Worm (Caenorhabditis elegans): ENCODE results near the gene Y82E9BR.17.

Gene Y82E9BR.17

DNA sequence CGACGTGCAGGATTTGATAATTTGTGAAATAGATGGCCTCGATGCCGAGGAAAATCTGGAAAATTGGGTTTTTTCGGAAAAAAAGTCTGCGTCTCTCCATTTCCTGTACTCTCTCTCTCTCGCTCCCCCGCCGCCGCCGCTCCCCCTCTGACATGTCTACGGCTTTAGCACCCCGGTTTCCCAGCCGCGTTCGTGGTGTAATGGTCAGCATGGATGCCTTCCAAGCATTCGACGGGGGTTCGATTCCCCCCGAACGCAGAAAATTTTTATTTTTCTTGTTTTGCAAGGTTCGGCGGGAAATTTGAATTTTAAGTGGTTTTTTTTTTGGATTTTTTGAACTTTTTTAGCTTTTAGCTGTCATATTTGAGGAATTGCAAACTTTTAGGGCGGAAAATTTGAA lies 31.3 kb downstream of the Y82E9BR.17 start (continued):
- TF ChIP-seq ceh-9 (tag; optimal IDR thresholded peaks at IDR 0.05): no peak

DNA sequence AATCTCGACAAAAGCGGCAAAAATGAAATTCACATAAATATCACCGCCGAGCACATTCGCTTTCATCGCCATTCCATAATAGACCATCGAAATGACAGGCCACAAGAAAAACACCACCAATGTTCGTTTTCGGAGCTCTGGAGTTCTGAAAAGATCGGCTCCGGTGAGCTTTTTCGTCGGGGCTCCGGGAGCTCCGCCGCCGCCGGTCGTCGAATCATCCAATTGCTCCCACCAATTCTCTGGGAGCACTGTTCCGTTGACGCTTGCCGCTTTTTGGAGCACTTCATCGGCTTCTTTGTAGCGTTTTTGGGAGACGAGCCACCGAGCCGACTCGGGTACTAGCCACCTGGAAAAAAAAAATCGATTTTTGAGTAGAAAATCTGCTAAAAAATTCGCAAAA lies 34.1 kb downstream of the Y82E9BR.17 start:
- TF ChIP-seq snpc-4 (tag; optimal IDR thresholded peaks at IDR 0.05) (no peak), hmg-11 (tag; optimal IDR thresholded peaks at IDR 0.05) (no peak), ama-1 (optimal IDR thresholded peaks at IDR 0.05) (no peak), nhr-25 (tag; optimal IDR thresholded peaks at IDR 0.05) (no peak), nhr-77 (tag; optimal IDR thresholded peaks at IDR 0.05) (no peak), lin-39 (tag; optimal IDR thresholded peaks at IDR 0.05) (no peak), nhr-12 (tag; optimal IDR thresholded peaks at IDR 0.05) (no peak), elt-2 (tag; optimal IDR thresholded peaks at IDR 0.05) (no peak), jun-1 (tag; optimal IDR thresholded peaks at IDR 0.05) (no peak)

DNA sequence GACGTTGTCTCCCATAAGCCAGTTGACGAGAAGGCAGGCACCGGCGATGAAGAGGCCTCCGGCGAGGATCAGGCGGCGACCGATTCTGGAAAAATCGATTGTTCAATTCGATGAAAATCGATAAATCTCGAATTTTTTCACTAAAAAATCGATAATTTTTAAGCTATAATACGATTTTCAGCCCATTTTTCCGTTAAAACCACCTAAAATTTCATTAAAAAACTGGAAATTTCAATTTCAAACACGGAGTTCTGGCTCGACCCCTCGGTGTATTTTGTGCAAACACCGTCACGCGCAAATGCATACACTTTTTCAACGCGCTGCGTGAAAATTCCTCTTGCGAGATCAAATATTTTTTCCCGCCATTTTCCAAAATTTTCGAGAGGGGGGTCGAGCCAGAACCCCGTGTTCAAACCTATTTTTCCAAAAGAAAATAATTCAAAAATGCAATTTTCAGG lies 35.2 kb downstream of the Y82E9BR.17 start:
- peak; percentile 55 for TF ChIP-seq ceh-28 (tag; optimal IDR thresholded peaks at IDR 0.05)

DNA sequence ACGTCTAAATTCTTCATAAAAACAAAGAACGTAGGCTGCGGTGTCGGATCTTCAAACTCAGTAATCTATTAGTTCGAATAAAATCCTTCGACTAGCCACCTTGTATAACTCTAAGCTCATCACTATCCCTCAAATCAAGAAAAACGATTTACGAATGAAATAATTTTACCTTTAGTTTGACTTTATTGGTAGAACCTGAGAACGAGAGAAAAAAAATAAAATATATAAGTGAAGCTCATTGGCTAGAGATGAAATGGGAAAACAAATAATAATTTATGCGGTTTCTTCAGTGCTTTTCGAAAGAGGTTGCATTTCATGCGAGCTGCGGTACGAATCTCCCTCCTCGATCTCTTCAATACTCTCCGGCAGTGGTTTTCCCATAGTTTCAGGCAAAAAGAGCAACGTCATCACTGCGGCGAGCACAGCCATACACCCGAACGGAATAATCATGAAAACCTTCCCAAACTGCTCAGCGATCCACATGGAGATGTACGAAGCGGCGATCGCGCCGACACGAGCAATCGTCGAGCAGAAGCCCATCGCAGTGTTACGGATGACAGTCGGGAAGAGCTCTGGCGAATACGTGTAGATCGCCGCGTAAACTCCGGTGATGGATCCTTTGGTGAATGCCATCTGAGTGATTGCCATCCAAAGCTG lies 35.7 kb downstream of the Y82E9BR.17 start:
- TF ChIP-seq lsy-12 (tag; optimal IDR thresholded peaks at IDR 0.05) (peak; percentile 88), ceh-9 (tag; optimal IDR thresholded peaks at IDR 0.05) (no peak), nhr-43 (tag; optimal IDR thresholded peaks at IDR 0.05; ENCODE audit: poor library complexity, severe bottlenecking) (peak; percentile 82), unc-62 (GFP tag; optimal IDR thresholded peaks at IDR 0.05) (peak; percentile 19), tbx-2 (tag; optimal IDR thresholded peaks at IDR 0.05) (peak; percentile 26), pha-4 (tag; optimal IDR thresholded peaks at IDR 0.05) (peak; percentile 64), jun-1 (tag; optimal IDR thresholded peaks at IDR 0.05) (peak; percentile 59), fkh-10 (GFP tag; optimal IDR thresholded peaks at IDR 0.05) (no peak), ztf-4 (tag; optimal IDR thresholded peaks at IDR 0.05) (no peak), lin-39 (tag; optimal IDR thresholded peaks at IDR 0.05) (peak; percentile 16), nhr-76 (tag; optimal IDR thresholded peaks at IDR 0.05) (no peak), egl-5 (tag; optimal IDR thresholded peaks at IDR 0.05) (no peak), fos-1 (tag; optimal IDR thresholded peaks at IDR 0.05) (peak; percentile 75), elt-3 (tag; optimal IDR thresholded peaks at IDR 0.05) (no peak), snpc-4 (tag; optimal IDR thresholded peaks at IDR 0.05) (no peak), nfya-1 (tag; optimal IDR thresholded peaks at IDR 0.05; ENCODE audit: insufficient read depth) (peak; percentile 31), ZK546.5 (tag; optimal IDR thresholded peaks at IDR 0.05) (peak; percentile 57), nhr-237 (tag; optimal IDR thresholded peaks at IDR 0.05) (no peak), ztf-11 (tag; optimal IDR thresholded peaks at IDR 0.05) (no peak), nhr-11 (tag; optimal IDR thresholded peaks at IDR 0.05) (no peak), nhr-67 (tag; optimal IDR thresholded peaks at IDR 0.05) (no peak), pqm-1 (tag; optimal IDR thresholded peaks at IDR 0.05) (peak; percentile 67), lin-15B (tag; optimal IDR thresholded peaks at IDR 0.05) (no peak), elt-1 (tag; optimal IDR thresholded peaks at IDR 0.05) (no peak), nhr-25 (tag; optimal IDR thresholded peaks at IDR 0.05) (peak; percentile 9), nhr-77 (tag; optimal IDR thresholded peaks at IDR 0.05) (no peak), ama-1 (optimal IDR thresholded peaks at IDR 0.05) (peak; percentile 80), fkh-2 (tag; optimal IDR thresholded peaks at IDR 0.05) (no peak), mdl-1 (tag; optimal IDR thresholded peaks at IDR 0.05) (no peak), egl-27 (tag; optimal IDR thresholded peaks at IDR 0.05) (no peak), daf-12 (tag; optimal IDR thresholded peaks at IDR 0.05) (no peak), nhr-23 (tag; optimal IDR thresholded peaks at IDR 0.05) (peak; percentile 26), mml-1 (tag; optimal IDR thresholded peaks at IDR 0.05) (no peak), elt-2 (tag; optimal IDR thresholded peaks at IDR 0.05) (peak; percentile 59), nhr-12 (tag; optimal IDR thresholded peaks at IDR 0.05) (no peak), unc-39 (tag; optimal IDR thresholded peaks at IDR 0.05) (no peak), skn-1 (tag; optimal IDR thresholded peaks at IDR 0.05) (no peak), hmg-11 (tag; optimal IDR thresholded peaks at IDR 0.05) (no peak), zag-1 (tag; optimal IDR thresholded peaks at IDR 0.05) (peak; percentile 12), ceh-82 (tag; optimal IDR thresholded peaks at IDR 0.05) (no peak), eor-1 (tag; optimal IDR thresholded peaks at IDR 0.05) (no peak), sea-2 (GFP tag; optimal IDR thresholded peaks at IDR 0.05) (no peak), ceh-16 (tag; optimal IDR thresholded peaks at IDR 0.05) (no peak), ceh-28 (tag; optimal IDR thresholded peaks at IDR 0.05) (peak; percentile 67), R02D3.7 (tag; optimal IDR thresholded peaks at IDR 0.05) (peak; percentile 51), aly-2 (tag; optimal IDR thresholded peaks at IDR 0.05) (peak; percentile 84)
